Worm (Caenorhabditis elegans) whole organism, L1 larva: ENCODE data around the gene clec-157.
A peak's percentile ranks its signal among the peaks of the same experiment; 100 is the strongest.

ENCODE experiments used
- C04F5.9 ChIP-seq: sonication (generic microtip); optimal IDR thresholded peaks from 2 replicates; lab custom pipeline; 2016; ENCODE audit warnings: missing genetic modification characterization, missing compliant biosample characterization
- C34B4.2 ChIP-seq: sonication (generic microtip); optimal IDR thresholded peaks from 2 replicates; lab custom pipeline; 2017; ENCODE audit warnings: mild to moderate bottlenecking, missing genetic modification characterization, missing compliant biosample characterization
- F16B12.6 ChIP-seq: fragments of 150-350 bp; optimal IDR thresholded peaks from 2 replicates; lab custom pipeline; 2014; ENCODE audit warnings: missing biosample characterization, missing genetic modification characterization
- aly-2 ChIP-seq: fragments of 150-350 bp; optimal IDR thresholded peaks from 2 replicates; lab custom pipeline; 2014; ENCODE audit warnings: missing biosample characterization, missing genetic modification characterization
- blmp-1 ChIP-seq: fragments of 150-350 bp; optimal IDR thresholded peaks from 2 replicates; lab custom pipeline; 2014; ENCODE audit warnings: missing biosample characterization, missing genetic modification characterization
- ceh-63 ChIP-seq: fragments of 200-800 bp; sonication (Bioruptor generic); optimal IDR thresholded peaks from 2 replicates; lab custom pipeline; 2018; ENCODE audit warnings: mild to moderate bottlenecking, missing genetic modification characterization, missing compliant biosample characterization
- ceh-82 ChIP-seq, 3 experiments: fragments of 150-350 bp in 1 of 3; sonication (generic microtip) in 2 of 3; optimal IDR thresholded peaks; 2 replicates each; lab custom pipeline; 2014 to 2017; ENCODE audit warnings: missing biosample characterization in 3 of 3, missing genetic modification characterization in 3 of 3
- ceh-90 ChIP-seq: sonication (generic microtip); optimal IDR thresholded peaks from 2 replicates; lab custom pipeline; 2016; ENCODE audit warnings: missing genetic modification characterization, missing compliant biosample characterization
- ces-1 ChIP-seq: fragments of 150-350 bp; optimal IDR thresholded peaks from 2 replicates; lab custom pipeline; 2014; ENCODE audit warnings: missing biosample characterization, missing genetic modification reagents, missing genetic modification characterization
- dpl-1 ChIP-seq, 3 experiments: fragments of 150-350 bp in 2 of 3; sonication (generic microtip) in 1 of 3; optimal IDR thresholded peaks; 2 replicates each; lab custom pipeline; 2014 to 2017; ENCODE audit warnings: missing biosample characterization in 3 of 3, missing genetic modification characterization in 3 of 3, missing genetic modification reagents in 3 of 3
- efl-1 ChIP-seq, 4 experiments: fragments of 150-350 bp; optimal IDR thresholded peaks in 3 of 4; peaks in 1 of 4; 1 replicate in 1 of 4; 2 replicates in 3 of 4; lab custom pipeline; 2014; ENCODE audit warnings: missing biosample characterization in 2 of 4, missing genetic modification characterization in 2 of 4, missing genetic modification reagents in 2 of 4
- efl-3 ChIP-seq: fragments of 200-800 bp; sonication (Bioruptor generic); optimal IDR thresholded peaks from 2 replicates; lab custom pipeline; 2018; ENCODE audit warnings: mild to moderate bottlenecking, missing genetic modification characterization, missing compliant biosample characterization
- elt-2 ChIP-seq: sonication (generic microtip); optimal IDR thresholded peaks from 2 replicates; lab custom pipeline; 2016; ENCODE audit warnings: missing genetic modification characterization, mild to moderate bottlenecking, inconsistent platforms, missing compliant biosample characterization, missing genetic modification reagents
- elt-3 ChIP-seq, 6 experiments: fragments of 150-350 bp in 1 of 6; sonication (generic microtip); optimal IDR thresholded peaks; 2 replicates each; lab custom pipeline; 2017 to 2018; ENCODE audit warnings: missing biosample characterization in 6 of 6, missing genetic modification characterization in 6 of 6, inconsistent platforms in 1 of 6
- fkh-4 ChIP-seq: sonication (generic microtip); optimal IDR thresholded peaks from 2 replicates; lab custom pipeline; 2016; ENCODE audit warnings: missing compliant biosample characterization, missing genetic modification characterization, borderline replicate concordance
- fkh-8 ChIP-seq: sonication (generic microtip); optimal IDR thresholded peaks from 2 replicates; lab custom pipeline; 2016; ENCODE audit warnings: mild to moderate bottlenecking, missing genetic modification characterization, missing compliant biosample characterization
- fos-1 ChIP-seq: fragments of 150-350 bp; optimal IDR thresholded peaks from 2 replicates; lab custom pipeline; 2014; ENCODE audit warnings: missing biosample characterization, missing genetic modification characterization
- grh-1 ChIP-seq: fragments of 200-800 bp; sonication (Bioruptor generic); IDR thresholded peaks from 2 replicates; pipeline ENCODE4 v1.3.6; 2022; ENCODE audit warnings: missing genetic modification reagents, missing genetic modification characterization, missing compliant biosample characterization
- hpl-2 ChIP-seq: fragments of 150-350 bp; optimal IDR thresholded peaks from 2 replicates; lab custom pipeline; 2014; ENCODE audit warnings: missing biosample characterization, missing genetic modification reagents, missing genetic modification characterization
- isw-1 ChIP-seq: fragments of 200-800 bp; sonication (Bioruptor generic); IDR thresholded peaks from 2 replicates; pipeline ENCODE4 v1.3.6; 2022; ENCODE audit warnings: missing genetic modification characterization, missing compliant biosample characterization
- jun-1 ChIP-seq: fragments of 150-350 bp; optimal IDR thresholded peaks from 2 replicates; lab custom pipeline; 2014; ENCODE audit warnings: missing biosample characterization, missing genetic modification reagents, missing genetic modification characterization
- lin-14 ChIP-seq: fragments of 200-800 bp; sonication (Bioruptor generic); optimal IDR thresholded peaks from 2 replicates; lab custom pipeline; 2018; ENCODE audit warnings: mild to moderate bottlenecking, missing genetic modification characterization, moderate library complexity, missing compliant biosample characterization
- lin-15B ChIP-seq: fragments of 150-350 bp; sonication (generic microtip); optimal IDR thresholded peaks from 3 replicates; lab custom pipeline; 2014; ENCODE audit warnings: missing biosample characterization, missing genetic modification characterization
- lsy-2 ChIP-seq, 2 experiments: fragments of 150-350 bp; optimal IDR thresholded peaks; 2 replicates each; lab custom pipeline; 2014; ENCODE audit warnings: missing biosample characterization in 2 of 2, missing genetic modification characterization in 2 of 2
- mdl-1 ChIP-seq, 2 experiments: fragments of 150-350 bp; optimal IDR thresholded peaks; 2 replicates each; lab custom pipeline; 2014 to 2017; ENCODE audit warnings: missing biosample characterization in 2 of 2, missing genetic modification characterization in 2 of 2, inconsistent platforms in 1 of 2
- mef-2 ChIP-seq: fragments of 150-350 bp; optimal IDR thresholded peaks from 2 replicates; lab custom pipeline; 2014; ENCODE audit warnings: missing biosample characterization, missing genetic modification characterization
- mep-1 ChIP-seq: fragments of 150-350 bp; optimal IDR thresholded peaks from 2 replicates; lab custom pipeline; 2014; ENCODE audit warnings: missing biosample characterization, missing genetic modification characterization
- nhr-11 ChIP-seq: fragments of 150-350 bp; optimal IDR thresholded peaks from 2 replicates; lab custom pipeline; 2014; ENCODE audit warnings: missing biosample characterization, missing genetic modification characterization
- nhr-19 ChIP-seq: fragments of 200-800 bp; sonication (Bioruptor generic); conservative IDR thresholded peaks from 2 replicates; pipeline ENCODE4 v1.3.6; 2022; ENCODE audit warnings: missing genetic modification characterization, missing compliant biosample characterization
- nhr-20 ChIP-seq: sonication (generic microtip); optimal IDR thresholded peaks from 2 replicates; lab custom pipeline; 2016; ENCODE audit warnings: mild to moderate bottlenecking, missing genetic modification characterization, missing compliant biosample characterization
- nhr-47 ChIP-seq: sonication (generic microtip); optimal IDR thresholded peaks from 2 replicates; lab custom pipeline; 2016; ENCODE audit warnings: mild to moderate bottlenecking, missing genetic modification characterization, moderate library complexity, missing compliant biosample characterization
- nhr-71 ChIP-seq: sonication (generic microtip); optimal IDR thresholded peaks from 2 replicates; lab custom pipeline; 2016; ENCODE audit warnings: mild to moderate bottlenecking, missing genetic modification characterization, moderate library complexity, missing compliant biosample characterization
- nhr-76 ChIP-seq: sonication (generic microtip); optimal IDR thresholded peaks from 2 replicates; lab custom pipeline; 2017; ENCODE audit warnings: missing biosample characterization, missing genetic modification characterization
- nhr-77 ChIP-seq: fragments of 150-350 bp; optimal IDR thresholded peaks from 2 replicates; lab custom pipeline; 2014; ENCODE audit warnings: missing biosample characterization, missing genetic modification characterization
- nhr-85 ChIP-seq: sonication (generic microtip); peaks from one replicate; lab custom pipeline; 2016; ENCODE audit warnings: missing genetic modification characterization, inconsistent platforms, missing compliant biosample characterization
- nhr-90 ChIP-seq: sonication (generic microtip); optimal IDR thresholded peaks from 2 replicates; lab custom pipeline; 2016; ENCODE audit warnings: mild to moderate bottlenecking, missing genetic modification characterization, missing compliant biosample characterization; ENCODE audit not compliant: poor library complexity
- pax-3 ChIP-seq: fragments of 200-800 bp; sonication (Bioruptor generic); optimal IDR thresholded peaks from 2 replicates; lab custom pipeline; 2018; ENCODE audit warnings: mild to moderate bottlenecking, missing genetic modification characterization, moderate library complexity, missing compliant biosample characterization
- rnt-1 ChIP-seq: sonication (generic microtip); optimal IDR thresholded peaks from 2 replicates; lab custom pipeline; 2016; ENCODE audit warnings: mild to moderate bottlenecking, missing genetic modification characterization, moderate library complexity, missing compliant biosample characterization
- skn-1 ChIP-seq: fragments of 150-350 bp; optimal IDR thresholded peaks from 2 replicates; lab custom pipeline; 2014; ENCODE audit warnings: missing biosample characterization, missing genetic modification characterization
- snpc-4 ChIP-seq: fragments of 150-350 bp; optimal IDR thresholded peaks from 2 replicates; lab custom pipeline; 2014; ENCODE audit warnings: missing biosample characterization, missing genetic modification characterization
- sptf-1 ChIP-seq: fragments of 150-350 bp; optimal IDR thresholded peaks from 2 replicates; lab custom pipeline; 2014; ENCODE audit warnings: missing biosample characterization, missing genetic modification characterization
- sup-37 ChIP-seq: fragments of 200-800 bp; sonication (Bioruptor generic); optimal IDR thresholded peaks from 2 replicates; lab custom pipeline; 2018; ENCODE audit warnings: mild to moderate bottlenecking, missing genetic modification characterization, missing compliant biosample characterization
- swsn-7 ChIP-seq: sonication (generic microtip); optimal IDR thresholded peaks from 2 replicates; lab custom pipeline; 2016; ENCODE audit warnings: missing genetic modification characterization, missing compliant biosample characterization
- tbx-2 ChIP-seq: sonication (generic microtip); optimal IDR thresholded peaks from 2 replicates; lab custom pipeline; 2016; ENCODE audit warnings: missing genetic modification characterization, missing compliant biosample characterization
- tlp-1 ChIP-seq: fragments of 150-350 bp; optimal IDR thresholded peaks from 2 replicates; lab custom pipeline; 2014; ENCODE audit warnings: missing biosample characterization, missing genetic modification characterization
- unc-130 ChIP-seq: fragments of 150-350 bp; optimal IDR thresholded peaks from 2 replicates; lab custom pipeline; 2017; ENCODE audit warnings: missing biosample characterization, missing genetic modification characterization, inconsistent platforms
- unc-98 ChIP-seq: fragments of 200-800 bp; sonication (Bioruptor generic); IDR thresholded peaks from 2 replicates; pipeline ENCODE4 v1.3.6; 2022; ENCODE audit warnings: missing genetic modification characterization, missing compliant biosample characterization
- xbp-1 ChIP-seq: sonication (generic microtip); optimal IDR thresholded peaks from 2 replicates; lab custom pipeline; 2016; ENCODE audit warnings: missing genetic modification characterization, missing compliant biosample characterization
- zag-1 ChIP-seq: fragments of 150-350 bp; optimal IDR thresholded peaks from 2 replicates; lab custom pipeline; 2014; ENCODE audit warnings: missing biosample characterization, missing genetic modification characterization
- ztf-4 ChIP-seq: fragments of 150-350 bp; optimal IDR thresholded peaks from 2 replicates; lab custom pipeline; 2014; ENCODE audit warnings: missing biosample characterization, missing genetic modification characterization

Gene clec-157

DNA sequence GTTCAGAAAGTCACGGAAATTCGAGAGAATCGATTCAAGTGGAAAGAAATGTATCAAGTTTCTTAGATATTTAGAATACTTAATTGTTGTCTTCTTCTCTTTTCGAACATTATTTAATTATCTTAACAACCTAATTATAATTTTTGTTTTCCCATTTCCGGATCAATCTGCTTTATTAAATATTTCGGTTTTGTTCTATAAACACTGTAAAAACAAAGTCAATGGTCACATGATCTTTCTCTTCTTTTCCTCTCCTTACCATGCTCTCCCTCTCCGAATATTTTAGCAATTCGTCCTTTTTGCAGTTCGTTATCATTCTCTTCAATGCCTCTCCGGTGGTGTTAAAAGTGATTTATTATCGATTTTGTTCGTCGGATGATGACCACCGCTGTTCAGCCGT is 47.7 kb downstream of the clec-157 start, which contains the start of gene tag-325:
tag-325 (plus strand) TSS at position 301 of the 400 bp plus-strand sequence.
- TF ChIP-seq efl-1 (optimal IDR thresholded peaks at IDR 0.05; lab: Kevin White, UChicago): no peak
- peak in 1 of 2 experiments; percentile 58 for TF ChIP-seq efl-1 (GFP tag; optimal IDR thresholded peaks at IDR 0.05 in 1 of 2; lab: Kevin White, UChicago)
- peak in 1 of 6 experiments; percentile 49 for TF ChIP-seq elt-3 (tag; optimal IDR thresholded peaks at IDR 0.05; lab: Kevin White, UChicago)
- no peak for TF ChIP-seq efl-3 (GFP tag; lab: Kevin White, UChicago)

DNA sequence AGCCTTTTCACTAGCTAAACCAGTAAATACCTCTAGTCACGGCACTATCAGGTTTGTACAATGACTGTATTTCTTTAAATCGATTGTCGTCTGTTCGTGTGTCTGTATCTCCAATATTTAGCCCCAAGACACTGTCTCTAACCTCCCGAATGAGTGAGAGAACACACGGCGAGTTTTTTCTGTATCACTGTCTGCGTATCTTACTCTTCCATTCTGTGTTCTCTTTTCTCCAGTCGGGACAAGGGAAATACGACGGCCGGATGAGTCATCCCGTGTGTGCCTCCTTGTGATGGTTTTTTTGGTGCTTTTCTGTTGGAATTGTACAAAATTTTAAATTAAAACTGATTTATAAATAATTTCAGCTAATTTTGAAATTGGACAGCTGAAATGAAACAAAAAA is 48.2 kb downstream of the clec-157 start:
- peak; percentile 27 for TF ChIP-seq skn-1 (tag; lab: Kevin White, UChicago)
- peak; percentile 42; the same call in 1 of the 2 replicates for TF ChIP-seq nhr-19
- TF ChIP-seq unc-98: no peak
- TF ChIP-seq xbp-1 (tag; lab: Kevin White, UChicago): peak; percentile 46
- no peak for TF ChIP-seq sup-37 (GFP tag; lab: Kevin White, UChicago)
- peak; percentile 56 for TF ChIP-seq tbx-2 (tag; lab: Kevin White, UChicago)
- TF ChIP-seq lsy-2 (tag; optimal IDR thresholded peaks at IDR 0.05; lab: Kevin White, UChicago): peak; percentile 45 to 80
- peak; percentile 96 for TF ChIP-seq jun-1
- no peak for TF ChIP-seq fkh-4 (tag; lab: Kevin White, UChicago)
- peak; percentile 63 for TF ChIP-seq nhr-20 (tag; lab: Kevin White, UChicago)
- TF ChIP-seq swsn-7 (tag; lab: Kevin White, UChicago): peak; percentile 47
- TF ChIP-seq fkh-8: no peak
- no peak for TF ChIP-seq isw-1
- TF ChIP-seq ztf-4: no peak
- peak; percentile 8 for TF ChIP-seq aly-2
- no peak for TF ChIP-seq tlp-1 (tag; lab: Kevin White, UChicago)
- no peak for TF ChIP-seq ceh-90 (tag; lab: Kevin White, UChicago)
- TF ChIP-seq nhr-77 (tag; lab: Kevin White, UChicago): peak; percentile 67
- TF ChIP-seq nhr-90 (tag; lab: Kevin White, UChicago): peak; percentile 50
- TF ChIP-seq lin-14 (GFP tag; lab: Kevin White, UChicago): peak; percentile 93
- TF ChIP-seq unc-130 (tag; lab: Kevin White, UChicago): no peak
- TF ChIP-seq ceh-82 (tag; optimal IDR thresholded peaks at IDR 0.05; lab: Kevin White, UChicago): peak; percentile 2 to 53 (median 49)
- peak in 3 of 6 experiments; percentile 3 to 78 (median 38) for TF ChIP-seq elt-3 (tag; optimal IDR thresholded peaks at IDR 0.05; lab: Kevin White, UChicago)
- TF ChIP-seq fos-1 (tag; lab: Kevin White, UChicago): peak; percentile 99
- no peak for TF ChIP-seq nhr-76 (tag; lab: Kevin White, UChicago)
- TF ChIP-seq mdl-1 (tag; optimal IDR thresholded peaks at IDR 0.05; lab: Kevin White, UChicago): peak; percentile 4 to 69
- TF ChIP-seq nhr-85 (tag; lab: Kevin White, UChicago): peak; percentile 54
- peak; percentile 52 to 67 (median 61) for TF ChIP-seq dpl-1 (GFP tag; optimal IDR thresholded peaks at IDR 0.05; lab: Kevin White, UChicago)
- peak; percentile 44 for TF ChIP-seq rnt-1 (tag; lab: Kevin White, UChicago)
- TF ChIP-seq C34B4.2 (tag; lab: Kevin White, UChicago): no peak
- TF ChIP-seq zag-1 (tag; lab: Kevin White, UChicago): no peak
- no peak for TF ChIP-seq ceh-63 (GFP tag; lab: Kevin White, UChicago)
- TF ChIP-seq hpl-2: no peak
- no peak for TF ChIP-seq mef-2
- TF ChIP-seq nhr-71 (tag; lab: Kevin White, UChicago): peak; percentile 71
- TF ChIP-seq mep-1 (tag; lab: Kevin White, UChicago): peak; percentile 85
- TF ChIP-seq snpc-4: peak; percentile 58
- peak; percentile 80 for TF ChIP-seq blmp-1 (tag; lab: Kevin White, UChicago)
- no peak for TF ChIP-seq elt-2 (tag; lab: Kevin White, UChicago)
- TF ChIP-seq grh-1: no peak
- TF ChIP-seq efl-1 (optimal IDR thresholded peaks at IDR 0.05; lab: Kevin White, UChicago): peak; percentile 78 to 80
- peak; percentile 60 to 96 for TF ChIP-seq efl-1 (GFP tag; optimal IDR thresholded peaks at IDR 0.05 in 1 of 2; lab: Kevin White, UChicago)
- TF ChIP-seq nhr-47 (tag; lab: Kevin White, UChicago): peak; percentile 54
- TF ChIP-seq sptf-1 (tag; lab: Kevin White, UChicago): no peak
- TF ChIP-seq ces-1: no peak
- peak; percentile 15 for TF ChIP-seq C04F5.9 (tag; lab: Kevin White, UChicago)
- TF ChIP-seq nhr-11: no peak
- peak; percentile 57 for TF ChIP-seq F16B12.6 (tag; lab: Kevin White, UChicago)
- TF ChIP-seq lin-15B: peak; percentile 52
- no peak for TF ChIP-seq pax-3 (tag; lab: Kevin White, UChicago)
